Fruit fly (Drosophila melanogaster) Kc167 (cell line): Measurements from ENCODE around the gene CG13392.

Experiments used
- Myc ChIP-seq: fragments of >200 bp; optimal IDR thresholded peaks from 2 replicates; lab custom pipeline; 2017; ENCODE audit warnings: missing external identifiers
- h ChIP-seq: fragments of >200 bp; optimal IDR thresholded peaks from 3 replicates; lab custom pipeline; 2018; ENCODE audit warnings: missing external identifiers
- insv ChIP-seq: fragments of >200 bp; optimal IDR thresholded peaks from 3 replicates; lab custom pipeline; 2018; ENCODE audit warnings: missing external identifiers
- psq ChIP-seq: fragments of >200 bp; optimal IDR thresholded peaks from 2 replicates; lab custom pipeline; 2017; ENCODE audit warnings: missing external identifiers
- ttk ChIP-seq: sonication (Bioruptor generic); optimal IDR thresholded peaks from 2 replicates; lab custom pipeline; 2017; ENCODE audit warnings: missing external identifiers

DNA sequence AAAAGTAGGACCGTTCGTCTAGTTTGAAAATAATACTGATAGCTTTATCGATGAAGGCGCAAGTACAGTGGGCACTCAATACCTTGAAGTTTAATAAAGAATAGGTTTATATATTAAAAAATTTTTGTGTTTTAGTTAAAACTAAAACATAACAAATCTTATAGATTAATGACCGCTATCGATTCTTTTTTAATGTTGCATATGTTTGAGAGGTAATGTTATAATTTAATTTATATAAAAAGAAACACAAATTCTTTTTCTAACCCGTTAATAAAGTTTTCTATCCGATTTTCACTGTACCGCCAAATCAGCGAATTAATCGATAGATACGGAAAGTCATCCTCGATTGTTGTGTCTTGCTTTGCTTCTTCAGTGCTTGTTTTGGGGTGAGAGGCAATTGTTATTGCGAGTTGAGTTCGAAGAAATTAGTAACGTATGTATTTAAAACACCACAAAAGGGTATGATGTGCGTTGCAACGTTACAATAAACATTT, 1.5 kb upstream of the CG13392 start, which contains the start of the genes Dad1 and CG13384:
- TF ChIP-seq psq (lab: Kevin White, UChicago) (no peak), ttk (lab: Kevin White, UChicago) (no peak), Myc (lab: Kevin White, UChicago) (no peak), insv (lab: Kevin White, UChicago) (no peak), h (lab: Kevin White, UChicago) (no peak)
